Worm (Caenorhabditis elegans): ENCODE data around the gene gcy-19.

The gcy-19 gene

ce11 chrII:3259254-3259653 lies at the start of gene gcy-19:
TSS of gene gcy-19 (minus strand) at chrII:3259354.
- TF ChIP-seq ceh-14 (tag; optimal IDR thresholded peaks at IDR 0.05) = no peak
- TF ChIP-seq ceh-18 (tag; optimal IDR thresholded peaks at IDR 0.05) = no peak
- TF ChIP-seq pha-4 (tag; optimal IDR thresholded peaks at IDR 0.05) = no peak
- no peak for TF ChIP-seq ceh-31 (tag; optimal IDR thresholded peaks at IDR 0.05)
- TF ChIP-seq sox-2 (GFP tag; IDR thresholded peaks at IDR 0.05) = no peak
- TF ChIP-seq unc-42 (tag; optimal IDR thresholded peaks at IDR 0.05) = no peak
- TF ChIP-seq ceh-48 (tag; optimal IDR thresholded peaks at IDR 0.05) = no peak
- no peak for TF ChIP-seq tbx-7 (tag; optimal IDR thresholded peaks at IDR 0.05)
- TF ChIP-seq lin-11 (tag; optimal IDR thresholded peaks at IDR 0.05) = no peak
- TF ChIP-seq fkh-10 (GFP tag; optimal IDR thresholded peaks at IDR 0.05) = no peak
- no peak for TF ChIP-seq ceh-24 (tag; optimal IDR thresholded peaks at IDR 0.05)
- no peak for TF ChIP-seq ceh-19 (GFP tag; optimal IDR thresholded peaks at IDR 0.05)
- TF ChIP-seq pha-2 (tag; optimal IDR thresholded peaks at IDR 0.05) = no peak
- TF ChIP-seq ceh-2 (tag; optimal IDR thresholded peaks at IDR 0.05) = no peak
- no peak for TF ChIP-seq C38D4.7 (GFP tag; optimal IDR thresholded peaks at IDR 0.05)
- no peak for TF ChIP-seq F13H6.1 (tag; optimal IDR thresholded peaks at IDR 0.05)
- TF ChIP-seq unc-3 (GFP tag; conservative IDR thresholded peaks at IDR 0.05) = no peak
- TF ChIP-seq unc-3 (tag; optimal IDR thresholded peaks at IDR 0.05) = no peak
- TF ChIP-seq C08G9.2 (tag; optimal IDR thresholded peaks at IDR 0.05) = no peak

- TF ChIP-seq ceh-48 (tag; optimal IDR thresholded peaks at IDR 0.05) (peak; percentile 45), hlh-6 (tag; optimal IDR thresholded peaks at IDR 0.05) (no peak), ama-1 (optimal IDR thresholded peaks at IDR 0.05) (peak; percentile 4), unc-55 (GFP tag; optimal IDR thresholded peaks at IDR 0.05) (peak; percentile 21)
Observed at ce11 chrII:3303582-3303981, 44.4 kb upstream of the gcy-19 start.

ce11 chrII:3299457-3299856 lies 40.3 kb upstream of the gcy-19 start, which contains the start of gene btb-22:
TSS of gene btb-22 (plus strand) at chrII:3299757.
- TF ChIP-seq pat-9 (tag; optimal IDR thresholded peaks at IDR 0.05) = no peak

- no peak for TF ChIP-seq nhr-232 (tag; optimal IDR thresholded peaks at IDR 0.05)
- no peak for TF ChIP-seq ceh-14 (tag; optimal IDR thresholded peaks at IDR 0.05)
- no peak for TF ChIP-seq pqm-1 (tag; optimal IDR thresholded peaks at IDR 0.05)
- TF ChIP-seq fkh-6 (tag; optimal IDR thresholded peaks at IDR 0.05) = no peak
- no peak for TF ChIP-seq tbx-2 (tag; optimal IDR thresholded peaks at IDR 0.05)
- TF ChIP-seq dve-1 (tag; optimal IDR thresholded peaks at IDR 0.05) = no peak
- TF ChIP-seq ceh-6 (GFP tag; optimal IDR thresholded peaks at IDR 0.05) = no peak
- no peak for TF ChIP-seq zip-5 (tag; optimal IDR thresholded peaks at IDR 0.05)
- no peak for TF ChIP-seq syd-9 (tag; optimal IDR thresholded peaks at IDR 0.05)
- TF ChIP-seq gmeb-2 (tag; optimal IDR thresholded peaks at IDR 0.05) = no peak
Observed at ce11 chrII:3297914-3298313, 38.8 kb upstream of the gcy-19 start, which contains the start of gene btb-18. TSS of gene btb-18 (plus strand) at chrII:3298214.

- TF ChIP-seq ceh-34 (tag; optimal IDR thresholded peaks at IDR 0.05) = no peak
- TF ChIP-seq elt-2 (tag; optimal IDR thresholded peaks at IDR 0.05) = peak; percentile 15
Observed at ce11 chrII:3296644-3297043, 37.5 kb upstream of the gcy-19 start, which contains the start of gene btb-16. TSS of gene btb-16 (plus strand) at chrII:3296883.

ce11 chrII:3295193-3295592 lies 36.0 kb upstream of the gcy-19 start, which contains the start of gene btb-17:
TSS of gene btb-17 (plus strand) at chrII:3295405.
- TF ChIP-seq ceh-24 (tag; optimal IDR thresholded peaks at IDR 0.05) (no peak), ceh-30 (tag; optimal IDR thresholded peaks at IDR 0.05) (no peak)

Data from whole organism, late embryonic.